Worm (Caenorhabditis elegans) whole organism, L1 larva: ENCODE data around the gene kle-2.

ENCODE experiments used
- C34B4.2 ChIP-seq: sonication (generic microtip); optimal IDR thresholded peaks from 2 replicates; lab custom pipeline; 2017; ENCODE audit warnings: mild to moderate bottlenecking, missing genetic modification characterization, missing compliant biosample characterization
- F16B12.6 ChIP-seq: fragments of 150-350 bp; optimal IDR thresholded peaks from 2 replicates; lab custom pipeline; 2014; ENCODE audit warnings: missing biosample characterization, missing genetic modification characterization
- Y116A8C.19 ChIP-seq: sonication (generic microtip); optimal IDR thresholded peaks from 2 replicates; lab custom pipeline; 2016; ENCODE audit warnings: missing compliant biosample characterization, missing genetic modification characterization, borderline replicate concordance
- aha-1 ChIP-seq: fragments of 150-350 bp; optimal IDR thresholded peaks from 2 replicates; lab custom pipeline; 2014; ENCODE audit warnings: missing biosample characterization, missing genetic modification characterization
- aly-2 ChIP-seq: fragments of 150-350 bp; optimal IDR thresholded peaks from 2 replicates; lab custom pipeline; 2014; ENCODE audit warnings: missing biosample characterization, missing genetic modification characterization
- blmp-1 ChIP-seq: fragments of 150-350 bp; optimal IDR thresholded peaks from 2 replicates; lab custom pipeline; 2014; ENCODE audit warnings: missing biosample characterization, missing genetic modification characterization
- ceh-63 ChIP-seq: fragments of 200-800 bp; sonication (Bioruptor generic); optimal IDR thresholded peaks from 2 replicates; lab custom pipeline; 2018; ENCODE audit warnings: mild to moderate bottlenecking, missing genetic modification characterization, missing compliant biosample characterization
- ceh-8 ChIP-seq: fragments of 200-800 bp; sonication (Bioruptor generic); optimal IDR thresholded peaks from 2 replicates; lab custom pipeline; 2018; ENCODE audit warnings: mild to moderate bottlenecking, missing genetic modification characterization, moderate library complexity, missing compliant biosample characterization
- ceh-82 ChIP-seq, 3 experiments: fragments of 150-350 bp in 1 of 3; sonication (generic microtip) in 2 of 3; optimal IDR thresholded peaks; 2 replicates each; lab custom pipeline; 2014 to 2017; ENCODE audit warnings: missing biosample characterization in 3 of 3, missing genetic modification characterization in 3 of 3
- ceh-88 ChIP-seq: fragments of 200-800 bp; sonication (Bioruptor generic); IDR thresholded peaks from 2 replicates; pipeline ENCODE4 v1.3.6; 2022; ENCODE audit warnings: missing genetic modification characterization, missing compliant biosample characterization
- ceh-90 ChIP-seq: sonication (generic microtip); optimal IDR thresholded peaks from 2 replicates; lab custom pipeline; 2016; ENCODE audit warnings: missing genetic modification characterization, missing compliant biosample characterization
- egl-13 ChIP-seq: sonication (generic microtip); optimal IDR thresholded peaks from 2 replicates; lab custom pipeline; 2016; ENCODE audit warnings: missing genotype, missing genetic modification reagents, missing genetic modification characterization, missing compliant biosample characterization
- egl-27 ChIP-seq, 2 experiments: fragments of 150-350 bp in 1 of 2; sonication (generic microtip); optimal IDR thresholded peaks; 3 replicates each; lab custom pipeline; 2017 to 2018; ENCODE audit warnings: missing biosample characterization in 2 of 2, missing genetic modification characterization in 2 of 2, missing genetic modification reagents in 2 of 2
- elt-2 ChIP-seq: sonication (generic microtip); optimal IDR thresholded peaks from 2 replicates; lab custom pipeline; 2016; ENCODE audit warnings: missing genetic modification characterization, mild to moderate bottlenecking, inconsistent platforms, missing compliant biosample characterization, missing genetic modification reagents
- elt-3 ChIP-seq, 6 experiments: fragments of 150-350 bp in 1 of 6; sonication (generic microtip); optimal IDR thresholded peaks; 2 replicates each; lab custom pipeline; 2017 to 2018; ENCODE audit warnings: missing biosample characterization in 6 of 6, missing genetic modification characterization in 6 of 6, inconsistent platforms in 1 of 6
- fkh-10 ChIP-seq: sonication (generic microtip); optimal IDR thresholded peaks from 2 replicates; lab custom pipeline; 2017; ENCODE audit warnings: missing biosample characterization, missing genetic modification reagents, missing genetic modification characterization
- fkh-4 ChIP-seq: sonication (generic microtip); optimal IDR thresholded peaks from 2 replicates; lab custom pipeline; 2016; ENCODE audit warnings: missing compliant biosample characterization, missing genetic modification characterization, borderline replicate concordance
- fkh-8 ChIP-seq: sonication (generic microtip); optimal IDR thresholded peaks from 2 replicates; lab custom pipeline; 2016; ENCODE audit warnings: mild to moderate bottlenecking, missing genetic modification characterization, missing compliant biosample characterization
- fos-1 ChIP-seq: fragments of 150-350 bp; optimal IDR thresholded peaks from 2 replicates; lab custom pipeline; 2014; ENCODE audit warnings: missing biosample characterization, missing genetic modification characterization
- grh-1 ChIP-seq: fragments of 200-800 bp; sonication (Bioruptor generic); IDR thresholded peaks from 2 replicates; pipeline ENCODE4 v1.3.6; 2022; ENCODE audit warnings: missing genetic modification reagents, missing genetic modification characterization, missing compliant biosample characterization
- hlh-17 ChIP-seq: fragments of 200-800 bp; sonication (Bioruptor generic); optimal IDR thresholded peaks from 2 replicates; lab custom pipeline; 2018; ENCODE audit warnings: missing genetic modification characterization, mild to moderate bottlenecking, missing compliant biosample characterization, moderate library complexity, borderline replicate concordance
- hlh-4 ChIP-seq: sonication (generic microtip); optimal IDR thresholded peaks from 2 replicates; lab custom pipeline; 2016; ENCODE audit warnings: mild to moderate bottlenecking, missing genetic modification characterization, missing compliant biosample characterization
- hpl-2 ChIP-seq: fragments of 150-350 bp; optimal IDR thresholded peaks from 2 replicates; lab custom pipeline; 2014; ENCODE audit warnings: missing biosample characterization, missing genetic modification reagents, missing genetic modification characterization
- isw-1 ChIP-seq: fragments of 200-800 bp; sonication (Bioruptor generic); IDR thresholded peaks from 2 replicates; pipeline ENCODE4 v1.3.6; 2022; ENCODE audit warnings: missing genetic modification characterization, missing compliant biosample characterization
- jun-1 ChIP-seq: fragments of 150-350 bp; optimal IDR thresholded peaks from 2 replicates; lab custom pipeline; 2014; ENCODE audit warnings: missing biosample characterization, missing genetic modification reagents, missing genetic modification characterization
- lin-13 ChIP-seq: fragments of 150-350 bp; optimal IDR thresholded peaks from 2 replicates; lab custom pipeline; 2014; ENCODE audit warnings: missing biosample characterization, missing genetic modification reagents, missing genetic modification characterization
- lin-14 ChIP-seq: fragments of 200-800 bp; sonication (Bioruptor generic); optimal IDR thresholded peaks from 2 replicates; lab custom pipeline; 2018; ENCODE audit warnings: mild to moderate bottlenecking, missing genetic modification characterization, moderate library complexity, missing compliant biosample characterization
- lin-15B ChIP-seq: fragments of 150-350 bp; sonication (generic microtip); optimal IDR thresholded peaks from 3 replicates; lab custom pipeline; 2014; ENCODE audit warnings: missing biosample characterization, missing genetic modification characterization
- lin-35 ChIP-seq, 2 experiments: fragments of 150-350 bp; optimal IDR thresholded peaks; 2 replicates each; lab custom pipeline; 2014; ENCODE audit warnings: missing biosample characterization in 2 of 2, missing genetic modification characterization in 2 of 2, missing genetic modification reagents in 2 of 2
- lir-3 ChIP-seq: sonication (generic microtip); optimal IDR thresholded peaks from 2 replicates; lab custom pipeline; 2016; ENCODE audit warnings: mild to moderate bottlenecking, missing genetic modification characterization, moderate library complexity, missing compliant biosample characterization; ENCODE audit not compliant: poor library complexity
- mab-9 ChIP-seq: fragments of 200-800 bp; sonication (Bioruptor generic); IDR thresholded peaks from 2 replicates; pipeline ENCODE4 v1.3.6; 2022; ENCODE audit warnings: missing genetic modification reagents, missing genetic modification characterization, missing compliant biosample characterization
- mdl-1 ChIP-seq, 2 experiments: fragments of 150-350 bp; optimal IDR thresholded peaks; 2 replicates each; lab custom pipeline; 2014 to 2017; ENCODE audit warnings: missing biosample characterization in 2 of 2, missing genetic modification characterization in 2 of 2, inconsistent platforms in 1 of 2
- mep-1 ChIP-seq: fragments of 150-350 bp; optimal IDR thresholded peaks from 2 replicates; lab custom pipeline; 2014; ENCODE audit warnings: missing biosample characterization, missing genetic modification characterization
- nhr-12 ChIP-seq: sonication (generic microtip); optimal IDR thresholded peaks from 2 replicates; lab custom pipeline; 2017; ENCODE audit warnings: missing biosample characterization, missing genetic modification characterization
- nhr-237 ChIP-seq: fragments of 150-350 bp; optimal IDR thresholded peaks from 2 replicates; lab custom pipeline; 2014; ENCODE audit warnings: missing biosample characterization, missing genetic modification characterization
- nhr-28 ChIP-seq: fragments of 150-350 bp; optimal IDR thresholded peaks from 2 replicates; lab custom pipeline; 2014; ENCODE audit warnings: missing biosample characterization, missing genetic modification characterization
- nhr-47 ChIP-seq: sonication (generic microtip); optimal IDR thresholded peaks from 2 replicates; lab custom pipeline; 2016; ENCODE audit warnings: mild to moderate bottlenecking, missing genetic modification characterization, moderate library complexity, missing compliant biosample characterization
- nhr-76 ChIP-seq: sonication (generic microtip); optimal IDR thresholded peaks from 2 replicates; lab custom pipeline; 2017; ENCODE audit warnings: missing biosample characterization, missing genetic modification characterization
- nhr-77 ChIP-seq: fragments of 150-350 bp; optimal IDR thresholded peaks from 2 replicates; lab custom pipeline; 2014; ENCODE audit warnings: missing biosample characterization, missing genetic modification characterization
- nhr-90 ChIP-seq: sonication (generic microtip); optimal IDR thresholded peaks from 2 replicates; lab custom pipeline; 2016; ENCODE audit warnings: mild to moderate bottlenecking, missing genetic modification characterization, missing compliant biosample characterization; ENCODE audit not compliant: poor library complexity
- pag-3 ChIP-seq: sonication (generic microtip); optimal IDR thresholded peaks from 2 replicates; lab custom pipeline; 2017; ENCODE audit warnings: missing genetic modification characterization, mild to moderate bottlenecking, missing compliant biosample characterization, antibody characterized with exemption, borderline replicate concordance; ENCODE audit not compliant: insufficient read depth
- pqm-1 ChIP-seq: sonication (generic microtip); optimal IDR thresholded peaks from 3 replicates; lab custom pipeline; 2017; ENCODE audit warnings: missing biosample characterization, missing genetic modification characterization
- snpc-4 ChIP-seq: fragments of 150-350 bp; optimal IDR thresholded peaks from 2 replicates; lab custom pipeline; 2014; ENCODE audit warnings: missing biosample characterization, missing genetic modification characterization
- snu-23 ChIP-seq: sonication (generic microtip); optimal IDR thresholded peaks from 2 replicates; lab custom pipeline; 2016; ENCODE audit warnings: missing genetic modification characterization, missing compliant biosample characterization
- sptf-1 ChIP-seq: fragments of 150-350 bp; optimal IDR thresholded peaks from 2 replicates; lab custom pipeline; 2014; ENCODE audit warnings: missing biosample characterization, missing genetic modification characterization
- sup-37 ChIP-seq: fragments of 200-800 bp; sonication (Bioruptor generic); optimal IDR thresholded peaks from 2 replicates; lab custom pipeline; 2018; ENCODE audit warnings: mild to moderate bottlenecking, missing genetic modification characterization, missing compliant biosample characterization
- tbx-2 ChIP-seq: sonication (generic microtip); optimal IDR thresholded peaks from 2 replicates; lab custom pipeline; 2016; ENCODE audit warnings: missing genetic modification characterization, missing compliant biosample characterization
- unc-30 ChIP-seq: sonication (generic microtip); optimal IDR thresholded peaks from 2 replicates; lab custom pipeline; 2017; ENCODE audit warnings: missing biosample characterization, missing genetic modification characterization
- unc-86 ChIP-seq: sonication (generic microtip); optimal IDR thresholded peaks from 2 replicates; lab custom pipeline; 2016; ENCODE audit warnings: missing genetic modification characterization, missing compliant biosample characterization
- unc-98 ChIP-seq: fragments of 200-800 bp; sonication (Bioruptor generic); IDR thresholded peaks from 2 replicates; pipeline ENCODE4 v1.3.6; 2022; ENCODE audit warnings: missing genetic modification characterization, missing compliant biosample characterization
- xbp-1 ChIP-seq: sonication (generic microtip); optimal IDR thresholded peaks from 2 replicates; lab custom pipeline; 2016; ENCODE audit warnings: missing genetic modification characterization, missing compliant biosample characterization
- ztf-4 ChIP-seq: fragments of 150-350 bp; optimal IDR thresholded peaks from 2 replicates; lab custom pipeline; 2014; ENCODE audit warnings: missing biosample characterization, missing genetic modification characterization

Gene kle-2

DNA sequence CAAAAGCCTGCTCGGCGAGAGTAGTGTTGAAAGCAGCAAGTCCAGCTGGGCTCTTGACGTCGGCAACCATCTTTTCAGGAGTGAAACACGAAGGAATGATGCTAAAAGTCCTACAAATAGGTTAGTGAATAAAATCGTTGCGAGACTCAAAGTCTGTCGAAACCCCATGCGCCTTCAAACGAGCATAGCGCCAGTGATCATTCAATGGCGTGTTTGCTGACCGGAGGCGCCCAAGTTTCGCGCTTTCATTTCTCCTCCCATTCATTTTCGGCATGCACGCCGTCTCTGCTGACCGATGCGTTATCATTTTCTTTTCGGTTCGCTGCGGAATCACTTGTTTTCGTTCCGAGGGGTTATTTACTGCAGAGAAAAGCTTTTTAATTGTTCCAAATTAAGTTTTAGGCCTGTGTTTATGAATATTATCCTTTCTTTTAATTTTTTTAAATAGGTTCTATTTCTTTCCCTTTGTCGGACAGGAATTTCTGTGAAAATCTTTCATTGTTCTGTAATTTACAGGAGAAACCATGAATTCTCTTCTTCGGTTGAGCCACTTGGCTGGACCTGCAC lies 31.8 kb downstream of the kle-2 start, which contains the start of the genes eef-1B.1 and aco-2 (continued):
- TF ChIP-seq sup-37: peak; percentile 71
- TF ChIP-seq nhr-90 (tag; lab: Kevin White, UChicago): peak; percentile 95
- TF ChIP-seq nhr-76 (tag; lab: Kevin White, UChicago): no peak
- peak; percentile 95 for TF ChIP-seq lin-14 (GFP tag; lab: Kevin White, UChicago)
- peak; percentile 89 for TF ChIP-seq isw-1 (GFP tag; lab: Robert Waterston, UW)
- peak; percentile 43 for TF ChIP-seq fkh-10
- no peak for TF ChIP-seq C34B4.2 (tag; lab: Kevin White, UChicago)
- peak; percentile 91 for TF ChIP-seq mep-1 (tag; lab: Kevin White, UChicago)
- peak; percentile 89 for TF ChIP-seq ztf-4 (tag; lab: Kevin White, UChicago)
- no peak for TF ChIP-seq unc-30 (tag; lab: Kevin White, UChicago)
- TF ChIP-seq ceh-63 (GFP tag; lab: Kevin White, UChicago): no peak
- peak; percentile 26 for TF ChIP-seq fkh-4 (tag; lab: Kevin White, UChicago)
- TF ChIP-seq aly-2: peak; percentile 38
- peak; percentile 81 for TF ChIP-seq fos-1 (tag; lab: Kevin White, UChicago)
- TF ChIP-seq ceh-90: no peak
- TF ChIP-seq ceh-82 (tag; optimal IDR thresholded peaks at IDR 0.05; lab: Kevin White, UChicago): peak; percentile 88 to 95 (median 91)
- peak; percentile 95 for TF ChIP-seq blmp-1
- TF ChIP-seq elt-2 (tag; lab: Kevin White, UChicago): peak; percentile 74
- peak; percentile 89 for TF ChIP-seq jun-1 (tag; lab: Kevin White, UChicago)
- peak; percentile 97 for TF ChIP-seq snu-23 (GFP tag; lab: Kevin White, UChicago)
- TF ChIP-seq lin-15B (tag; lab: Kevin White, UChicago): peak; percentile 84
- peak; percentile 90 for TF ChIP-seq mab-9 (GFP tag; lab: Robert Waterston, UW)
- TF ChIP-seq mdl-1 (tag; optimal IDR thresholded peaks at IDR 0.05; lab: Kevin White, UChicago): peak in 1 of 2 experiments; percentile 93
- peak; percentile 62 for TF ChIP-seq ceh-88 (GFP tag; lab: Robert Waterston, UW)
- TF ChIP-seq lin-13 (GFP tag; lab: Kevin White, UChicago): peak; percentile 96
- no peak for TF ChIP-seq pag-3 (tag; lab: Kevin White, UChicago)
- peak; percentile 95 for TF ChIP-seq tbx-2 (tag; lab: Kevin White, UChicago)
- TF ChIP-seq hpl-2 (GFP tag; lab: Kevin White, UChicago): peak; percentile 74
- no peak for TF ChIP-seq Y116A8C.19 (tag; lab: Kevin White, UChicago)
- peak; percentile 94 to 95 for TF ChIP-seq lin-35 (GFP tag; optimal IDR thresholded peaks at IDR 0.05; lab: Kevin White, UChicago)
- TF ChIP-seq nhr-28 (tag; lab: Kevin White, UChicago): no peak
- peak; percentile 89 for TF ChIP-seq fkh-8
- TF ChIP-seq xbp-1: peak; percentile 92
- TF ChIP-seq snpc-4: peak; percentile 85
- TF ChIP-seq hlh-4 (tag; lab: Kevin White, UChicago): no peak
- TF ChIP-seq nhr-237 (tag; lab: Kevin White, UChicago): peak; percentile 39
- TF ChIP-seq ceh-8 (GFP tag; lab: Kevin White, UChicago): peak; percentile 64
- TF ChIP-seq aha-1: peak; percentile 62
- peak; percentile 88 for TF ChIP-seq grh-1 (GFP tag; lab: Robert Waterston, UW)
- no peak for TF ChIP-seq hlh-17 (GFP tag; lab: Kevin White, UChicago)
- TF ChIP-seq elt-3 (tag; optimal IDR thresholded peaks at IDR 0.05; lab: Kevin White, UChicago): peak in 5 of 6 experiments; percentile 53 to 97 (median 75)
- TF ChIP-seq lir-3 (tag; lab: Kevin White, UChicago): peak; percentile 63
- no peak for TF ChIP-seq unc-98 (GFP tag; lab: Robert Waterston, UW)
- TF ChIP-seq pqm-1 (tag; lab: Kevin White, UChicago): no peak
- peak; percentile 90 for TF ChIP-seq unc-86
- no peak for TF ChIP-seq sptf-1 (tag; lab: Kevin White, UChicago)
- TF ChIP-seq egl-13 (tag; lab: Kevin White, UChicago): peak; percentile 82
- peak; percentile 96 for TF ChIP-seq nhr-47 (tag; lab: Kevin White, UChicago)
- peak; percentile 87 for TF ChIP-seq nhr-77 (tag; lab: Kevin White, UChicago)
- TF ChIP-seq F16B12.6 (tag; lab: Kevin White, UChicago): peak; percentile 73
- no peak for TF ChIP-seq egl-27 (tag; optimal IDR thresholded peaks at IDR 0.05; lab: Kevin White, UChicago)
- no peak for TF ChIP-seq nhr-12 (tag; lab: Kevin White, UChicago)
